Worm (Caenorhabditis elegans) whole organism, L1 larva: ENCODE results near the gene F19C7.8.

Experiments used
- ceh-82 ChIP-seq, 3 experiments: fragments of 150-350 bp in 1 of 3; sonication (generic microtip) in 2 of 3; optimal IDR thresholded peaks; 2 replicates each; lab custom pipeline; 2014 to 2017; ENCODE audit warnings: missing biosample characterization in 3 of 3, missing genetic modification characterization in 3 of 3
- ces-1 ChIP-seq: fragments of 150-350 bp; optimal IDR thresholded peaks from 2 replicates; lab custom pipeline; 2014; ENCODE audit warnings: missing biosample characterization, missing genetic modification reagents, missing genetic modification characterization
- dpl-1 ChIP-seq, 3 experiments: fragments of 150-350 bp in 2 of 3; sonication (generic microtip) in 1 of 3; optimal IDR thresholded peaks; 2 replicates each; lab custom pipeline; 2014 to 2017; ENCODE audit warnings: missing biosample characterization in 3 of 3, missing genetic modification characterization in 3 of 3, missing genetic modification reagents in 3 of 3
- egl-27 ChIP-seq, 2 experiments: fragments of 150-350 bp in 1 of 2; sonication (generic microtip); optimal IDR thresholded peaks; 3 replicates each; lab custom pipeline; 2017 to 2018; ENCODE audit warnings: missing biosample characterization in 2 of 2, missing genetic modification characterization in 2 of 2, missing genetic modification reagents in 2 of 2
- elt-3 ChIP-seq, 6 experiments: fragments of 150-350 bp in 1 of 6; sonication (generic microtip); optimal IDR thresholded peaks; 2 replicates each; lab custom pipeline; 2017 to 2018; ENCODE audit warnings: missing biosample characterization in 6 of 6, missing genetic modification characterization in 6 of 6, inconsistent platforms in 1 of 6
- fos-1 ChIP-seq: fragments of 150-350 bp; optimal IDR thresholded peaks from 2 replicates; lab custom pipeline; 2014; ENCODE audit warnings: missing biosample characterization, missing genetic modification characterization
- hpl-2 ChIP-seq: fragments of 150-350 bp; optimal IDR thresholded peaks from 2 replicates; lab custom pipeline; 2014; ENCODE audit warnings: missing biosample characterization, missing genetic modification reagents, missing genetic modification characterization
- irx-1 ChIP-seq: sonication (generic microtip); optimal IDR thresholded peaks from 2 replicates; lab custom pipeline; 2016; ENCODE audit warnings: missing genetic modification characterization, missing compliant biosample characterization
- nhr-20 ChIP-seq: sonication (generic microtip); optimal IDR thresholded peaks from 2 replicates; lab custom pipeline; 2016; ENCODE audit warnings: mild to moderate bottlenecking, missing genetic modification characterization, missing compliant biosample characterization
- nhr-28 ChIP-seq: fragments of 150-350 bp; optimal IDR thresholded peaks from 2 replicates; lab custom pipeline; 2014; ENCODE audit warnings: missing biosample characterization, missing genetic modification characterization
- nhr-71 ChIP-seq: sonication (generic microtip); optimal IDR thresholded peaks from 2 replicates; lab custom pipeline; 2016; ENCODE audit warnings: mild to moderate bottlenecking, missing genetic modification characterization, moderate library complexity, missing compliant biosample characterization
- nhr-90 ChIP-seq: sonication (generic microtip); optimal IDR thresholded peaks from 2 replicates; lab custom pipeline; 2016; ENCODE audit warnings: mild to moderate bottlenecking, missing genetic modification characterization, missing compliant biosample characterization; ENCODE audit not compliant: poor library complexity
- pqm-1 ChIP-seq: sonication (generic microtip); optimal IDR thresholded peaks from 3 replicates; lab custom pipeline; 2017; ENCODE audit warnings: missing biosample characterization, missing genetic modification characterization
- unc-62 ChIP-seq: fragments of 150-350 bp; optimal IDR thresholded peaks from 2 replicates; lab custom pipeline; 2014; ENCODE audit warnings: missing biosample characterization, missing genetic modification reagents, missing genetic modification characterization

DNA sequence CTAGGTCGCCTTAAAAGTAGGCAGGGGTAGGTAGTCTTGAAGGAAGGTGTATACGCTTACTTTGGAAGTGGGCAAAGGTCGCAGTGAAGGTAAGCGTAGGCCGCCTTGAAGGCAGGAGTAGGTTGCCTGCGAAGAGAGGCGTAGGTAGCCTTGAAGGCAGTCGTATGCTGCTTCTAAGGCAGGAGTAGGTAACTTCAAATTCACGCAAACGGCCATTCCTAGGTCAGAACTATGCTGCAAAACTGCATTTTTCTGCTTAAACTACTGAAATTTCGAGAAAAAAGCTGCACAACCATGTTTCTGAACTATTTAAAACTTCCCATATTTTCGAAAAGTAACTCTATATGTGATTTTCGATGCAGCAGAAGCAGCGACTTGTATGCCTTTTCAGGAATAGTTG lies 58.4 kb downstream of the F19C7.8 start:
- TF ChIP-seq nhr-28 (tag; lab: Kevin White, UChicago) (no peak), unc-62 (no peak), fos-1 (tag; lab: Kevin White, UChicago) (no peak), ces-1 (GFP tag; lab: Kevin White, UChicago) (no peak), pqm-1 (tag; lab: Kevin White, UChicago) (no peak), nhr-90 (tag; lab: Kevin White, UChicago) (no peak), egl-27 (tag; optimal IDR thresholded peaks at IDR 0.05; lab: Kevin White, UChicago) (no peak), hpl-2 (GFP tag; lab: Kevin White, UChicago) (no peak), nhr-71 (tag; lab: Kevin White, UChicago) (no peak), irx-1 (tag; lab: Kevin White, UChicago) (no peak), elt-3 (tag; optimal IDR thresholded peaks at IDR 0.05; lab: Kevin White, UChicago) (no peak), ceh-82 (tag; optimal IDR thresholded peaks at IDR 0.05; lab: Kevin White, UChicago) (no peak), nhr-20 (tag; lab: Kevin White, UChicago) (no peak), dpl-1 (GFP tag; optimal IDR thresholded peaks at IDR 0.05; lab: Kevin White, UChicago) (no peak)
